Worm (Caenorhabditis elegans): ENCODE data around the gene C13C4.8.

ce11 chrV:12068437-12068836 is 49.4 kb upstream of the C13C4.8 start, which contains the start of gene kmo-2:
- TF ChIP-seq egl-27 (tag; optimal IDR thresholded peaks at IDR 0.05) = no peak
- no peak for TF ChIP-seq sma-3 (GFP tag; optimal IDR thresholded peaks at IDR 0.05)
- no peak for TF ChIP-seq nhr-77 (tag; optimal IDR thresholded peaks at IDR 0.05)
- TF ChIP-seq nhr-11 (tag; optimal IDR thresholded peaks at IDR 0.05) = no peak
- no peak for TF ChIP-seq Y55F3AM.14 (GFP tag; optimal IDR thresholded peaks at IDR 0.05)
- TF ChIP-seq ama-1 (optimal IDR thresholded peaks at IDR 0.05) = no peak
- TF ChIP-seq nhr-237 (tag; optimal IDR thresholded peaks at IDR 0.05) = no peak
- TF ChIP-seq sem-4 (tag; optimal IDR thresholded peaks at IDR 0.05) = no peak
- no peak for TF ChIP-seq alr-1 (tag; optimal IDR thresholded peaks at IDR 0.05)
- no peak for TF ChIP-seq lin-13 (GFP tag; optimal IDR thresholded peaks at IDR 0.05)
- no peak for TF ChIP-seq lin-11 (tag; optimal IDR thresholded peaks at IDR 0.05)
- TF ChIP-seq unc-62 (GFP tag; optimal IDR thresholded peaks at IDR 0.05) = no peak
- no peak for TF ChIP-seq lsy-2 (tag; optimal IDR thresholded peaks at IDR 0.05)
- no peak for TF ChIP-seq mdl-1 (tag; optimal IDR thresholded peaks at IDR 0.05)
